Worm (Caenorhabditis elegans) whole organism, L4 larva: ENCODE measurements around the gene str-174.

Experiments
- T20F7.1 ChIP-seq: fragments of 200-800 bp; sonication (Bioruptor generic); optimal IDR thresholded peaks from 2 replicates; lab custom pipeline; 2018; ENCODE audit warnings: mild to moderate bottlenecking, missing genetic modification characterization, missing compliant biosample characterization
- Y105C5A.15 ChIP-seq: fragments of 200-800 bp; sonication (Bioruptor generic); IDR thresholded peaks from 2 replicates; pipeline ENCODE4 v1.3.6; 2022; ENCODE audit warnings: missing genetic modification characterization, missing compliant biosample characterization
- ama-1 ChIP-seq: fragments of 150-350 bp; optimal IDR thresholded peaks from 2 replicates; lab custom pipeline; 2014; ENCODE audit warnings: inconsistent platforms, mixed read lengths
- ces-1 ChIP-seq: fragments of 150-350 bp; sonication (generic microtip); optimal IDR thresholded peaks from 4 replicates; lab custom pipeline; 2014; ENCODE audit warnings: missing biosample characterization, missing genetic modification reagents, missing genetic modification characterization
- dve-1 ChIP-seq: sonication (generic microtip); optimal IDR thresholded peaks from 2 replicates; lab custom pipeline; 2017; ENCODE audit warnings: antibody characterized with exemption, mild to moderate bottlenecking, missing genetic modification characterization, missing compliant biosample characterization; ENCODE audit not compliant: insufficient read depth
- fkh-10 ChIP-seq: fragments of 150-350 bp; optimal IDR thresholded peaks from 2 replicates; lab custom pipeline; 2014; ENCODE audit warnings: missing biosample characterization, missing genetic modification reagents, missing genetic modification characterization
- nhr-11 ChIP-seq: fragments of 150-350 bp; optimal IDR thresholded peaks from 2 replicates; lab custom pipeline; 2014; ENCODE audit warnings: missing biosample characterization, missing genetic modification characterization
- nhr-28 ChIP-seq: fragments of 150-350 bp; optimal IDR thresholded peaks from 2 replicates; lab custom pipeline; 2014; ENCODE audit warnings: missing biosample characterization, missing genetic modification characterization
- nhr-48 ChIP-seq: sonication (generic microtip); optimal IDR thresholded peaks from 2 replicates; lab custom pipeline; 2016; ENCODE audit warnings: mild to moderate bottlenecking, missing genetic modification characterization, missing compliant biosample characterization
- unc-62 ChIP-seq, 3 experiments: fragments of 150-350 bp in 1 of 3; sonication (generic microtip); optimal IDR thresholded peaks in 2 of 3; peaks in 1 of 3; 1 replicate in 1 of 3; 2 replicates in 2 of 3; lab custom pipeline; 2014 to 2017; ENCODE audit warnings: missing biosample characterization in 3 of 3, missing genetic modification characterization in 3 of 3, missing genetic modification reagents in 3 of 3, missing genotype in 1 of 3
- zag-1 ChIP-seq: fragments of 150-350 bp; optimal IDR thresholded peaks from 2 replicates; lab custom pipeline; 2014; ENCODE audit warnings: missing biosample characterization, missing genetic modification characterization
- zip-11 ChIP-seq: fragments of 200-800 bp; sonication (Bioruptor generic); IDR thresholded peaks from 2 replicates; pipeline ENCODE4 v1.3.6; 2022; ENCODE audit warnings: missing genetic modification characterization, missing compliant biosample characterization

DNA sequence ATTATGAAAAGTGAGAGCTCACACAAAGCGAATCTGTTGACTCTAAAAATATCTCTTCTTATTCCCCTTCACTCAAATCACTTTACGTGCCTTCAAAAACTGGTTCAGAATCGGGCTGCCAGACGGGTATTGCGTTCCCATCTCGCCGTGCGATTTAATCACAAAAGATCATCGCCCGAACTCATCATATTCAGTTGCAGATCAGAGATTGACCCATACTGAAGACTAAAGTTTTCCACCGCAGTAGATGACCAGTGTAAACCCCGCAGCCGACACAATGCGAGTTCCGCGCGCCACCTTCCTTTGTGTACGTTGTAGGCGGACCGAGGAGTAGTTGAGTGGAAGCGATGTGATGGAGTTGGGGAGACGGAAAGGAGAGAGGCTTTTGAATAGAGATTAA, 6.1 kb upstream of the str-174 start:
- TF ChIP-seq nhr-48 (tag; lab: Kevin White, UChicago) (peak; percentile 52), fkh-10 (GFP tag; lab: Kevin White, UChicago) (no peak), Y105C5A.15 (GFP tag; lab: Robert Waterston, UW) (no peak), nhr-28 (tag; lab: Kevin White, UChicago) (no peak), nhr-11 (tag; lab: Kevin White, UChicago) (no peak), unc-62 (GFP tag; optimal IDR thresholded peaks at IDR 0.05 in 1 of 2; lab: Kevin White, UChicago) (no peak), unc-62 (tag; optimal IDR thresholded peaks at IDR 0.05; lab: Kevin White, UChicago) (no peak), T20F7.1 (GFP tag; lab: Kevin White, UChicago) (no peak), dve-1 (tag; lab: Kevin White, UChicago) (no peak), zag-1 (tag; lab: Kevin White, UChicago) (no peak), ama-1 (lab: Kevin White, UChicago) (peak; percentile 90), zip-11 (no peak), ces-1 (GFP tag; lab: Kevin White, UChicago) (no peak)
